Fruit fly (Drosophila melanogaster): Measurements from ENCODE around the gene Vps53.

Vps53 gene

dm6 chr2L:4385387-4386279 is at the start of gene Vps53:
Gene Vps53, minus strand, starts transcription at chr2L:4386062.
- TF ChIP-seq CG32264 (GFP tag; optimal IDR thresholded peaks at IDR 0.05) (no peak), rgr (GFP tag; optimal IDR thresholded peaks at IDR 0.05) (no peak), HLH106 (tag; optimal IDR thresholded peaks at IDR 0.05) (no peak), dmrt93B (GFP tag; optimal IDR thresholded peaks at IDR 0.05) (no peak), pan (optimal IDR thresholded peaks at IDR 0.05) (no peak), CG9705 (GFP tag; optimal IDR thresholded peaks at IDR 0.05) (no peak), OdsH (GFP tag; optimal IDR thresholded peaks at IDR 0.05) (no peak), GATAd (GFP tag; optimal IDR thresholded peaks at IDR 0.05) (no peak), Myc (optimal IDR thresholded peaks at IDR 0.05) (no peak), psq (GFP tag; optimal IDR thresholded peaks at IDR 0.05) (no peak)

DNA sequence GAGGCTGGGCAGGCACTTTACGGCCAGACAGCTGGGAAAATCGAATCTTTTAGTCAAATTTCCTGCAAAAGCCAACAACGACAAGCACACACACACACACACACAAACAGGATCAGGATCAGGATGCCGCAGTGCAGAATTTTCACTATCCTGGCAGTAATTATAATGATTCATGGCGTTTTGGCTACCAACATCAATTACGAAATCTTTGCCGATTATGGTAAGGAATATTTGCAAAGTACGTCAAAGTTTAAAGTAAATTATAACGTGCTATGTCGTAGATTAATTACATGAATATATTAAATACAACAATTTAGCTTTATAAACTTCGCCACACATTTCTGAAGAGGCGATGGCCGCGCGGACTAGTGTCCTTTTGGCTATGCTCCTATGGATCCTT is 47.7 kb upstream of the Vps53 start, which contains the start of the genes CG34177 and CG34178:
Gene CG34177, plus strand, starts transcription at position 301 of the 400 bp plus-strand sequence.
Gene CG34178, plus strand, starts transcription at position 301 of the 400 bp plus-strand sequence.
- no peak for TF ChIP-seq rgr (GFP tag; optimal IDR thresholded peaks at IDR 0.05)
- no peak for TF ChIP-seq usp (GFP tag; optimal IDR thresholded peaks at IDR 0.05)
- no peak for TF ChIP-seq CG32264 (GFP tag; optimal IDR thresholded peaks at IDR 0.05)
- TF ChIP-seq GATAd (GFP tag; optimal IDR thresholded peaks at IDR 0.05): no peak
- no peak for TF ChIP-seq brk (GFP tag; optimal IDR thresholded peaks at IDR 0.05)
- TF ChIP-seq ey (GFP tag; optimal IDR thresholded peaks at IDR 0.05): no peak
- no peak for TF ChIP-seq Sp1 (GFP tag; optimal IDR thresholded peaks at IDR 0.05)
- TF ChIP-seq jim (GFP tag; optimal IDR thresholded peaks at IDR 0.05): no peak

dm6 chr2L:4422154-4422553 is 36.3 kb upstream of the Vps53 start:
- TF ChIP-seq fru (GFP tag; optimal IDR thresholded peaks at IDR 0.05) (no peak), foxo (GFP tag; optimal IDR thresholded peaks at IDR 0.05) (peak in 1 of 2 experiments; percentile 7)

DNA sequence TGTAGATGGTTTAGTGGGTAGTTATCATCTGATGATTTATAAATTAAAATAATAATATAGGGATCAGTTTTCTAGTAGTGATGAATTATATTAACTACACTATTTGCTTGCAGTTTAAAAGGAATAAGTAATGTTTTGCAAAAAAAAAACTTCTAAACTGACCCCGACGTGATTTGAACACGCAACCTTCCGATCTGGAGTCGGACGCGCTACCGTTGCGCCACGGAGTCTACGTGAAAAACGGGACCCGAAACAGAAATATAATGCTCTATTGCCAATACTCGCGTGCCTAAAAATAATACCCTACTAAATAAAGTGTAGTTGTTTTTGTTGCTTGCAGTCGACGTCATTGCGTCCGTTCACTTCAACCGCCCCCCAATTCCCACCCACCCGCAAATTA is 33.0 kb upstream of the Vps53 start:
- TF ChIP-seq Hr83 (GFP tag; optimal IDR thresholded peaks at IDR 0.05; ENCODE audit: poor library complexity, severe bottlenecking) (no peak), Dfd (GFP tag; optimal IDR thresholded peaks at IDR 0.05) (no peak), Jra (GFP tag; optimal IDR thresholded peaks at IDR 0.05) (no peak), sage (GFP tag; optimal IDR thresholded peaks at IDR 0.05) (no peak), Hr78 (GFP tag; optimal IDR thresholded peaks at IDR 0.05) (no peak), h (GFP tag; optimal IDR thresholded peaks at IDR 0.05) (no peak), lola (GFP tag; optimal IDR thresholded peaks at IDR 0.05) (no peak), foxo (GFP tag; optimal IDR thresholded peaks at IDR 0.05) (no peak), HLH106 (tag; optimal IDR thresholded peaks at IDR 0.05) (no peak), OdsH (GFP tag; optimal IDR thresholded peaks at IDR 0.05) (no peak), dmrt93B (GFP tag; optimal IDR thresholded peaks at IDR 0.05) (no peak), jim (GFP tag; optimal IDR thresholded peaks at IDR 0.05) (no peak)

DNA sequence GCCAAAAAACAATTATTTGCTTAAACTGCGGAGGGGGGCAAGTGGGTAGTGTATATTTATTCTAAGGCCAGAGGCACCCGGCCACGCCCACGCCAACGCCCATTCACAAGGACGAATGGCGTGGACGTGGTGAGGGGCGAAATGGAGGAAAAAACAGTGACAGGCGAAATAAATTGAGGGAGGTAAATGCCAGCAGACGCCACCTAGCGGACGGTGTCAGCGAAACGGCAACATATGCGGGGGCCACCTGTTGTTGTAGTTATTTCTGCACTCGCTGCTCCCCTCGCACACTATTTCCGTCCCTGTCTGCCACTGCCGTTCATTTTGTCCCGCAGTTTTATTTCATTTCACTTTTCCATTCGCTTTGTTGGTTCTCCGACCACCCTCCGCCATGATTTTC is 32.1 kb upstream of the Vps53 start:
- TF ChIP-seq CrebA (GFP tag; optimal IDR thresholded peaks at IDR 0.05; ENCODE audit: borderline replicate concordance) (no peak), GATAd (GFP tag; optimal IDR thresholded peaks at IDR 0.05) (no peak), OdsH (GFP tag; optimal IDR thresholded peaks at IDR 0.05) (no peak), Vsx2 (GFP tag; optimal IDR thresholded peaks at IDR 0.05; ENCODE audit: partially characterized antibody) (no peak), Dfd (GFP tag; optimal IDR thresholded peaks at IDR 0.05) (no peak), h (GFP tag; optimal IDR thresholded peaks at IDR 0.05) (no peak), N (GFP tag; optimal IDR thresholded peaks at IDR 0.05) (no peak), jim (GFP tag; optimal IDR thresholded peaks at IDR 0.05) (no peak), Mio (GFP tag; optimal IDR thresholded peaks at IDR 0.05) (no peak), fru (GFP tag; optimal IDR thresholded peaks at IDR 0.05) (no peak), Jra (GFP tag; optimal IDR thresholded peaks at IDR 0.05) (no peak), Sp1 (GFP tag; optimal IDR thresholded peaks at IDR 0.05) (no peak), HLH106 (tag; optimal IDR thresholded peaks at IDR 0.05) (no peak), dl (GFP tag; optimal IDR thresholded peaks at IDR 0.05; ENCODE audit: insufficient read depth in 1 of 2, partially characterized antibody in 2 of 2) (no peak), foxo (GFP tag; optimal IDR thresholded peaks at IDR 0.05) (no peak), Hr83 (GFP tag; optimal IDR thresholded peaks at IDR 0.05; ENCODE audit: poor library complexity, severe bottlenecking) (no peak), rgr (GFP tag; optimal IDR thresholded peaks at IDR 0.05) (no peak), CG32264 (GFP tag; optimal IDR thresholded peaks at IDR 0.05) (no peak)
